Fruit fly (Drosophila melanogaster) whole organism, embryonic: ENCODE measurements around the gene mRpS23.
A peak's percentile ranks its signal among the peaks of the same experiment; 100 is the strongest.

Source experiments
- Adf1 ChIP-seq: fragments of 200-800 bp; sonication (Bioruptor generic); IDR thresholded peaks from 2 replicates; pipeline ENCODE4 v1.3.6; 2022; ENCODE audit warnings: missing biosample characterization, missing genetic modification characterization
- Asciz ChIP-seq: fragments of 200-800 bp; sonication (Bioruptor generic); optimal IDR thresholded peaks from 2 replicates; lab custom pipeline; 2017; ENCODE audit warnings: missing biosample characterization, mild to moderate bottlenecking, missing genetic modification characterization, missing genetic modification reagents
- CG10267 ChIP-seq: fragments of 200-800 bp; sonication (Bioruptor generic); optimal IDR thresholded peaks from 2 replicates; lab custom pipeline; 2018; ENCODE audit warnings: missing biosample characterization, mild to moderate bottlenecking, missing genetic modification characterization, moderate library complexity
- CG10274 ChIP-seq: fragments of 200-800 bp; sonication (Bioruptor generic); optimal IDR thresholded peaks from 3 replicates; lab custom pipeline; 2017; ENCODE audit warnings: missing biosample characterization, mild to moderate bottlenecking, missing genetic modification characterization
- CG13894 ChIP-seq: fragments of 200-800 bp; sonication (Bioruptor generic); optimal IDR thresholded peaks from 3 replicates; lab custom pipeline; 2018; ENCODE audit warnings: missing biosample characterization, mild to moderate bottlenecking, missing genetic modification characterization, moderate library complexity
- CG14710 ChIP-seq: fragments of 200-800 bp; sonication (Bioruptor generic); optimal IDR thresholded peaks from 3 replicates; lab custom pipeline; 2019; ENCODE audit warnings: missing biosample characterization, mild to moderate bottlenecking, missing genetic modification characterization, moderate library complexity
- CG15073 ChIP-seq: fragments of 200-800 bp; sonication (Bioruptor generic); optimal IDR thresholded peaks from 2 replicates; lab custom pipeline; 2016; ENCODE audit warnings: missing biosample characterization, missing genetic modification characterization
- CG1603 ChIP-seq: fragments of 200-800 bp; sonication (Bioruptor generic); optimal IDR thresholded peaks from 2 replicates; lab custom pipeline; 2019; ENCODE audit warnings: missing biosample characterization, mild to moderate bottlenecking, missing genetic modification characterization, moderate library complexity
- CG16815 ChIP-seq: fragments of 200-800 bp; sonication (Bioruptor generic); optimal IDR thresholded peaks from 3 replicates; lab custom pipeline; 2017; ENCODE audit warnings: missing biosample characterization, mild to moderate bottlenecking, missing genetic modification characterization
- CG2678 ChIP-seq: fragments of 200-800 bp; sonication (Bioruptor generic); optimal IDR thresholded peaks from 3 replicates; lab custom pipeline; 2019; ENCODE audit warnings: missing biosample characterization, mild to moderate bottlenecking, missing genetic modification characterization, moderate library complexity
- CG2712 ChIP-seq: fragments of 200-800 bp; optimal IDR thresholded peaks from 3 replicates; lab custom pipeline; 2019; ENCODE audit warnings: missing biosample characterization, mild to moderate bottlenecking, missing genetic modification characterization, moderate library complexity
- CG2889 ChIP-seq: fragments of 200-800 bp; sonication (Bioruptor generic); IDR thresholded peaks from 3 replicates; pipeline ENCODE4 v1.3.6; 2022; ENCODE audit warnings: missing biosample characterization, missing genetic modification characterization
- CG31388 ChIP-seq: fragments of 200-800 bp; sonication (Bioruptor generic); optimal IDR thresholded peaks from 2 replicates; lab custom pipeline; 2016; ENCODE audit warnings: missing biosample characterization, missing genetic modification characterization
- CG6654 ChIP-seq: fragments of 200-800 bp; sonication (Bioruptor generic); optimal IDR thresholded peaks from 2 replicates; lab custom pipeline; 2017; ENCODE audit warnings: missing biosample characterization, mild to moderate bottlenecking, missing genetic modification characterization
- CG7271 ChIP-seq: fragments of 200-800 bp; sonication (Bioruptor generic); optimal IDR thresholded peaks from 2 replicates; lab custom pipeline; 2018; ENCODE audit warnings: missing biosample characterization, mild to moderate bottlenecking, missing genetic modification characterization, moderate library complexity
- CG9727 ChIP-seq: fragments of 200-800 bp; sonication (Bioruptor generic); optimal IDR thresholded peaks from 3 replicates; lab custom pipeline; 2017; ENCODE audit warnings: missing biosample characterization, mild to moderate bottlenecking, missing genetic modification characterization
- E2f1 ChIP-seq: fragments of 200-800 bp; sonication (Bioruptor generic); IDR thresholded peaks from 2 replicates; pipeline ENCODE4 v1.3.6; 2022; ENCODE audit warnings: missing biosample characterization, missing genetic modification characterization
- ERR ChIP-seq: fragments of 200-800 bp; sonication (Bioruptor generic); optimal IDR thresholded peaks from 2 replicates; lab custom pipeline; 2016; ENCODE audit warnings: missing biosample characterization, missing genetic modification characterization
- Fer3 ChIP-seq: fragments of 200-800 bp; sonication (Bioruptor generic); optimal IDR thresholded peaks from 2 replicates; lab custom pipeline; 2018; ENCODE audit warnings: missing biosample characterization, mild to moderate bottlenecking, missing genetic modification characterization, moderate library complexity
- Gug ChIP-seq: fragments of 200-800 bp; sonication (Bioruptor generic); IDR thresholded peaks from 4 replicates; pipeline ENCODE4 v1.3.6; 2022; ENCODE audit warnings: missing biosample characterization, missing genetic modification characterization
- Hr51 ChIP-seq, 2 experiments: fragments of 200-800 bp; sonication (Bioruptor generic); optimal IDR thresholded peaks; 2 replicates in 1 of 2; 3 replicates in 1 of 2; lab custom pipeline; 2016 to 2018; ENCODE audit warnings: missing biosample characterization in 2 of 2, missing genetic modification characterization in 2 of 2, mild to moderate bottlenecking in 1 of 2, moderate library complexity in 1 of 2
- NC2β ChIP-seq: fragments of 200-800 bp; sonication (Bioruptor generic); optimal IDR thresholded peaks from 2 replicates; lab custom pipeline; 2016; ENCODE audit warnings: missing biosample characterization, missing genetic modification characterization
- Oli ChIP-seq: fragments of 200-800 bp; sonication (Bioruptor generic); optimal IDR thresholded peaks from 2 replicates; lab custom pipeline; 2018; ENCODE audit warnings: missing biosample characterization, mild to moderate bottlenecking, missing genetic modification characterization, moderate library complexity
- Pdp1 ChIP-seq, 2 experiments: fragments of 200-800 bp; sonication (Bioruptor generic); optimal IDR thresholded peaks; 3 replicates each; lab custom pipeline; 2016; ENCODE audit warnings: missing biosample characterization in 2 of 2, missing genetic modification characterization in 2 of 2, mild to moderate bottlenecking in 1 of 2, moderate library complexity in 1 of 2
- Xrp1 ChIP-seq: fragments of 200-800 bp; sonication (Bioruptor generic); IDR thresholded peaks from 2 replicates; pipeline ENCODE4 v1.3.6; 2022; ENCODE audit warnings: missing biosample characterization, missing genetic modification characterization
- YL-1 ChIP-seq: fragments of 200-800 bp; sonication (Bioruptor generic); optimal IDR thresholded peaks from 3 replicates; lab custom pipeline; 2017; ENCODE audit warnings: missing biosample characterization, mild to moderate bottlenecking, missing genetic modification characterization
- aop ChIP-seq: fragments of 200-800 bp; sonication (Bioruptor generic); IDR thresholded peaks from 2 replicates; pipeline ENCODE4 v1.3.6; 2022; ENCODE audit warnings: missing biosample characterization, missing genetic modification characterization
- az2 ChIP-seq: fragments of 200-800 bp; sonication (Bioruptor generic); optimal IDR thresholded peaks from 3 replicates; lab custom pipeline; 2016; ENCODE audit warnings: missing biosample characterization, missing genetic modification characterization
- bab2 ChIP-seq: fragments of 200-800 bp; sonication (Bioruptor generic); optimal IDR thresholded peaks from 2 replicates; lab custom pipeline; 2016; ENCODE audit warnings: missing biosample characterization, missing genetic modification characterization
- chinmo ChIP-seq: fragments of 200-800 bp; sonication (Bioruptor generic); IDR thresholded peaks from 4 replicates; pipeline ENCODE4 v1.3.6; 2022; ENCODE audit warnings: missing biosample characterization, missing genetic modification characterization; ENCODE audit not compliant: partially characterized antibody
- dati ChIP-seq: fragments of 200-800 bp; sonication (Bioruptor generic); IDR thresholded peaks from 2 replicates; pipeline ENCODE4 v1.3.6; 2022; ENCODE audit warnings: missing biosample characterization, missing genetic modification characterization
- emc ChIP-seq: fragments of 200-800 bp; sonication (Bioruptor generic); optimal IDR thresholded peaks from 2 replicates; lab custom pipeline; 2016; ENCODE audit warnings: missing biosample characterization, missing genetic modification characterization
- ewg ChIP-seq: fragments of 200-800 bp; sonication (Bioruptor generic); optimal IDR thresholded peaks from 3 replicates; lab custom pipeline; 2017; ENCODE audit warnings: mild to moderate bottlenecking, missing biosample characterization, missing genetic modification reagents, missing genetic modification characterization
- fu2 ChIP-seq: fragments of 200-800 bp; sonication (Bioruptor generic); optimal IDR thresholded peaks from 2 replicates; lab custom pipeline; 2016; ENCODE audit warnings: missing biosample characterization, missing genetic modification characterization
- hkb ChIP-seq, 2 experiments: fragments of 200-800 bp in 1 of 2; fragments of >200 bp in 1 of 2; sonication (Bioruptor generic) in 1 of 2; IDR thresholded peaks in 1 of 2; optimal IDR thresholded peaks in 1 of 2; 2 replicates each; pipeline versions ENCODE4 v1.3.6 to Lab custom; 2017 to 2022; ENCODE audit warnings: missing biosample characterization in 1 of 2, missing genetic modification characterization in 1 of 2
- hth ChIP-seq: fragments of >200 bp; optimal IDR thresholded peaks from 2 replicates; lab custom pipeline; 2017; ENCODE audit warnings: inconsistent platforms
- lmd ChIP-seq: fragments of 200-800 bp; sonication (Bioruptor generic); IDR thresholded peaks from 2 replicates; pipeline ENCODE4 v1.3.6; 2022; ENCODE audit warnings: missing biosample characterization, missing genetic modification characterization
- lola ChIP-seq, 3 experiments: fragments of >200 bp in 2 of 3; fragments of 200-800 bp in 1 of 3; sonication (Bioruptor generic) in 1 of 3; optimal IDR thresholded peaks; 2 replicates each; lab custom pipeline; 2017 to 2019; ENCODE audit warnings: missing biosample characterization in 3 of 3, missing genetic modification characterization in 3 of 3, mild to moderate bottlenecking in 1 of 3, moderate library complexity in 1 of 3
- oc ChIP-seq: fragments of 200-800 bp; sonication (Bioruptor generic); optimal IDR thresholded peaks from 2 replicates; lab custom pipeline; 2018; ENCODE audit warnings: missing biosample characterization, mild to moderate bottlenecking, missing genetic modification characterization, moderate library complexity
- onecut ChIP-seq: fragments of 200-800 bp; sonication (Bioruptor generic); IDR thresholded peaks from 2 replicates; pipeline ENCODE4 v1.3.6; 2022; ENCODE audit warnings: missing biosample characterization, missing genetic modification characterization
- ro ChIP-seq: fragments of 200-800 bp; sonication (Bioruptor generic); IDR thresholded peaks from 2 replicates; pipeline ENCODE4 v1.3.6; 2022; ENCODE audit warnings: missing biosample characterization, missing genetic modification characterization
- sd ChIP-seq: fragments of 200-800 bp; sonication (Bioruptor generic); optimal IDR thresholded peaks from 3 replicates; lab custom pipeline; 2018; ENCODE audit warnings: missing biosample characterization, mild to moderate bottlenecking, missing genetic modification characterization, moderate library complexity
- slbo ChIP-seq: fragments of 200-800 bp; sonication (Bioruptor generic); IDR thresholded peaks from 2 replicates; pipeline ENCODE4 v1.3.6; 2022; ENCODE audit warnings: missing biosample characterization, missing genetic modification characterization
- tap ChIP-seq: fragments of 200-800 bp; optimal IDR thresholded peaks from 3 replicates; lab custom pipeline; 2019; ENCODE audit warnings: missing biosample characterization, mild to moderate bottlenecking, missing genetic modification characterization, moderate library complexity
- wdn ChIP-seq: fragments of 200-800 bp; sonication (Bioruptor generic); IDR thresholded peaks from 2 replicates; pipeline ENCODE4 v1.3.6; 2022; ENCODE audit warnings: missing biosample characterization, missing genetic modification characterization
- z ChIP-seq: fragments of 200-800 bp; sonication (Bioruptor generic); IDR thresholded peaks from 3 replicates; pipeline ENCODE4 v1.3.6; 2022; ENCODE audit warnings: missing biosample characterization, missing genetic modification characterization

Gene mRpS23

DNA sequence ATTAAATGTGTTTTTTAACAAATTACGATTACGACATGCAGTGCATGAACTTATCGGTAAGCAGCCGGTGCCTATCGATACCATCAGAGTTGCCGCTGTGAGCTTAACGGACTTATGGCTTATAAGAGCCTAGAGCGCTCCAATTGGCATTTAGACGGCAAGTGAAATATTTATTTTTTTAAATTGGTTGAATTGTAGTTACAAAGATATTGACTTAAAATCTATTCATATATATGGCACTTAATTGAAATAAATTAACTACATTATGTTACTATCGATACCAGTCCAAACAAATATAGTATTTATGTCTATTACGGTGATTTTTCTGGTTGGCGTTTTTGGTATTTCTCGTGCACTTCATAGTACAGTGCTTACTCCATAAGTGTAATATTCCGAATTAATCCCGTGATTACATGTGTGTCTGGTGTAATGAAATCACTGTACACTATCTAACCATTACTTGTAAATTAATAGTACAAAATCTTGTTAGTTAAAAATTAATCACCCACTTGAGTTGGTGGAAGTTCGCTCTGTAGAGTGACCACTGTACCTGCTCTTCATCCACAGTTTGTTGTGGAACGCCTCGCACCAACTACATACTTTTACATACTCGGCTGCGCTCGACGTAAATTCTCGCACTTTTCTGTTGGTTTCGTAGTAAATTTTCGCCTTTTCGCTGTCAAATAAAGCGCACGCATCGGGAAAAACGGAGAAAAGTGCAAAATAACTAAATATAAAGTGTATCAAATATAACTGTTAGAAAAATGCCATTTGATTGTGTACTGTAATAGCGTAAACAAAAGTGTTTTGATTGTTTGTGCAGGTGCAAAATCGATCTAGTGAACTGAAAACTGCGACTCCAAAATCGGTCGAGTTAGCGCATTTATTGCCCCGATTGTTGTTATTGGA lies at the start of gene mRpS23, which contains the start of gene CenG1A (continued):
- TF ChIP-seq CG1603 (tag; lab: Kevin White, UChicago) = peak; percentile 99
- TF ChIP-seq emc (GFP tag; lab: Kevin White, UChicago) = peak; percentile 99
- peak; percentile 99 for TF ChIP-seq ERR
- TF ChIP-seq, all 482 proteins: peak for 465

DNA sequence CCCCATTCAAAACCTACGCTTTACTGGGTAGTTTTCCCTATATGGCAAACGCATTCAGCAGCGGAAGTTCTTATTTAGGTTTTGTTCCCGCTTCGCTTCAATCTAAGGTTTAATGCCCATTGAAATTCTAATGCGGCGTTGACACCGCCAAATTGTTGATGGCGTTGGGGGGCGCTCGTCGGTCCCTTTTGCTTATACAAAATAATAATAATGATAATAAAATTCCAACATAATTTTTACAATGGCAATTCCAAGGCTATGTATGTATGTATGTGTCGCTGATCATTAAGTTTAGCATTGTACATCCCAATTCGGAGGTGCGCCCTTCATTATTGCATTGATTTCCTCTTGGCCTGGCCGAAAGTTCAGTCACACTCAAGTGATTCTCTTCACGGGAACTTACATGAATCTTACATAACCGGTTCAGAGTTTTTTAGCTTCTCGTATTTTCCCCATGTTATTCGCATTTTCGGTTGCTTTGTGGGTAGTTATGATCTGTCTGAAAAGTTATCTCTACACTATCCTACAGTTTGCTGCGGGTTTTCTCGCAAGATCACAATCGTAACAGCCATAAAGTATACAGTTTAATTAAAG lies 49.3 kb upstream of the mRpS23 start:
- TF ChIP-seq bab2 (GFP tag; lab: Kevin White, UChicago) = no peak
- no peak for TF ChIP-seq Fer3 (tag; lab: Kevin White, UChicago)
- TF ChIP-seq CG10274 (GFP tag; lab: Kevin White, UChicago) = no peak
- TF ChIP-seq CG9727 (GFP tag; lab: Kevin White, UChicago) = no peak
- TF ChIP-seq hth (lab: Kevin White, UChicago) = no peak
- no peak for TF ChIP-seq tap (tag; lab: Kevin White, UChicago)
- TF ChIP-seq aop (GFP tag; lab: Robert Waterston, UW) = no peak
- TF ChIP-seq Hr51 (GFP tag; optimal IDR thresholded peaks at IDR 0.05; lab: Kevin White, UChicago) = no peak
- TF ChIP-seq chinmo (GFP tag; lab: Robert Waterston, UW) = 0 out of 4 replicates have a peak, but pooled peaks have one; percentile 74
- TF ChIP-seq CG2678 (tag; lab: Kevin White, UChicago) = peak; percentile 19
- TF ChIP-seq CG6654 = no peak
- TF ChIP-seq CG31388 (GFP tag; lab: Kevin White, UChicago) = no peak
- TF ChIP-seq wdn (GFP tag; lab: Robert Waterston, UW) = no peak
- TF ChIP-seq oc (tag; lab: Kevin White, UChicago) = no peak
- TF ChIP-seq CG10267 (tag; lab: Kevin White, UChicago) = no peak
- no peak for TF ChIP-seq z (GFP tag; lab: Robert Waterston, UW)
- TF ChIP-seq Pdp1 (GFP tag; optimal IDR thresholded peaks at IDR 0.05; lab: Kevin White, UChicago) = peak in 1 of 2 experiments; percentile 56
- TF ChIP-seq lmd (GFP tag; lab: Robert Waterston, UW) = no peak
- TF ChIP-seq sd (tag; lab: Kevin White, UChicago) = peak; percentile 61
- no peak for TF ChIP-seq fu2 (GFP tag; lab: Kevin White, UChicago)
- TF ChIP-seq CG13894 (tag; lab: Kevin White, UChicago) = peak; percentile 70
- no peak for TF ChIP-seq az2
- no peak for TF ChIP-seq NC2β (GFP tag; lab: Kevin White, UChicago)
- TF ChIP-seq onecut (GFP tag; lab: Robert Waterston, UW) = no peak
- TF ChIP-seq CG15073 (GFP tag; lab: Kevin White, UChicago) = no peak
- TF ChIP-seq E2f1 = no peak
- no peak for TF ChIP-seq CG16815 (GFP tag; lab: Kevin White, UChicago)
- no peak for TF ChIP-seq ewg
- no peak for TF ChIP-seq Asciz

DNA sequence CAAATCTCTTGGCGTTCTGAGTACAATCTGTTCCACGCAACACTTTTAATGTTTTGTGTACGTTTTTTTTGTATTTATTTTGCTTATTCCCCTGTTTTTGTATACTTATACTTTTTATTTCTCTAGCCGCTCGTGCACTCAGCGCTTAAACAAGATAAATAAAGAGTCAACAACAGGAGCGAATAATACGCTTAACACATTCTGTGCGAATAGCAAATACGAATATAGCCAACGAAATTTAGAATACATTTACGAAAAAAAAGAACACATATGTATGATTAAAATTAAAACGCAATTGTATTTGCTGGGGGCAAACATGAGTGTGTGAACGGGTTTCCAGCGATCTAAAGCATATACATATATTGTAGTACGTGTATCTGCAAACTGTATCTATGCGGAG lies 47.1 kb upstream of the mRpS23 start:
- no peak for TF ChIP-seq ro (GFP tag; lab: Robert Waterston, UW)
- peak; percentile 7; the same call in 1 of the 2 replicates for TF ChIP-seq Adf1 (GFP tag; lab: Robert Waterston, UW)
- TF ChIP-seq Oli (tag; lab: Kevin White, UChicago) = no peak
- no peak for TF ChIP-seq CG7271 (tag; lab: Kevin White, UChicago)
- TF ChIP-seq YL-1 (GFP tag; lab: Kevin White, UChicago) = no peak
- no peak for TF ChIP-seq dati (GFP tag; lab: Robert Waterston, UW)
- no peak for TF ChIP-seq CG2712 (tag; lab: Kevin White, UChicago)
- TF ChIP-seq CG14710 (tag; lab: Kevin White, UChicago) = no peak
- TF ChIP-seq hkb (optimal IDR thresholded peaks at IDR 0.05; lab: Kevin White, UChicago) = no peak
- no peak for TF ChIP-seq hkb (GFP tag; IDR thresholded peaks at IDR 0.05; lab: Robert Waterston, UW)
- no peak for TF ChIP-seq lola (GFP tag; optimal IDR thresholded peaks at IDR 0.05; lab: Kevin White, UChicago)
- no peak for TF ChIP-seq slbo
- TF ChIP-seq CG2889 = no peak
- TF ChIP-seq Xrp1 (GFP tag; lab: Robert Waterston, UW) = no peak
- no peak for TF ChIP-seq Gug (GFP tag; lab: Robert Waterston, UW)
